Fruit fly (Drosophila melanogaster) whole organism, embryonic: Measurements from ENCODE around the gene Syx13.

Experiments
- B-H2 ChIP-seq: fragments of 200-800 bp; sonication (Bioruptor generic); optimal IDR thresholded peaks from 2 replicates; lab custom pipeline; 2018; ENCODE audit warnings: missing biosample characterization, mild to moderate bottlenecking, missing genetic modification characterization
- C15 ChIP-seq: fragments of 200-800 bp; sonication (Bioruptor generic); IDR thresholded peaks from 3 replicates; pipeline ENCODE4 v1.3.6; 2022; ENCODE audit warnings: missing biosample characterization, missing genetic modification characterization
- CG10654 ChIP-seq: fragments of 200-800 bp; sonication (Bioruptor generic); optimal IDR thresholded peaks from 2 replicates; lab custom pipeline; 2016; ENCODE audit warnings: missing biosample characterization, missing genetic modification characterization
- CG10959 ChIP-seq: fragments of 200-800 bp; sonication (Bioruptor generic); IDR thresholded peaks from 2 replicates; pipeline ENCODE4 v1.3.6; 2022; ENCODE audit warnings: missing biosample characterization, missing genetic modification characterization
- CG11093 ChIP-seq: fragments of 200-800 bp; sonication (Bioruptor generic); IDR thresholded peaks from 3 replicates; pipeline ENCODE4 v1.3.6; 2022; ENCODE audit warnings: missing biosample characterization, missing genetic modification characterization
- CG12391 ChIP-seq: fragments of 200-800 bp; sonication (Bioruptor generic); optimal IDR thresholded peaks from 3 replicates; lab custom pipeline; 2018; ENCODE audit warnings: missing biosample characterization, mild to moderate bottlenecking, missing genetic modification characterization, moderate library complexity
- CG13424 ChIP-seq: fragments of 200-800 bp; sonication (Bioruptor generic); optimal IDR thresholded peaks from 2 replicates; lab custom pipeline; 2019; ENCODE audit warnings: missing biosample characterization, mild to moderate bottlenecking, missing genetic modification characterization, moderate library complexity
- CG14441 ChIP-seq: fragments of 200-800 bp; sonication (Bioruptor generic); IDR thresholded peaks from 2 replicates; pipeline ENCODE4 v1.3.6; 2022; ENCODE audit warnings: missing biosample characterization, missing genetic modification characterization
- CG15269 ChIP-seq: fragments of 200-800 bp; sonication (Bioruptor generic); optimal IDR thresholded peaks from 2 replicates; lab custom pipeline; 2018; ENCODE audit warnings: missing biosample characterization, mild to moderate bottlenecking, missing genetic modification characterization, moderate library complexity
- CG16813 ChIP-seq: fragments of 200-800 bp; sonication (Bioruptor generic); IDR thresholded peaks from 3 replicates; pipeline ENCODE4 v1.3.6; 2022; ENCODE audit warnings: missing biosample characterization, missing genetic modification characterization; ENCODE audit not compliant: partially characterized antibody
- CG17385 ChIP-seq: fragments of 200-800 bp; sonication (Bioruptor generic); optimal IDR thresholded peaks from 3 replicates; lab custom pipeline; 2018; ENCODE audit warnings: missing biosample characterization, mild to moderate bottlenecking, missing genetic modification characterization
- CG18764 ChIP-seq: fragments of 200-800 bp; sonication (Bioruptor generic); optimal IDR thresholded peaks from 3 replicates; lab custom pipeline; 2016; ENCODE audit warnings: missing biosample characterization, missing genetic modification characterization
- CG2129 ChIP-seq: fragments of 200-800 bp; sonication (Bioruptor generic); IDR thresholded peaks from 2 replicates; pipeline ENCODE4 v1.3.6; 2022; ENCODE audit warnings: missing biosample characterization, missing genetic modification characterization; ENCODE audit not compliant: partially characterized antibody
- CG2199 ChIP-seq: fragments of 200-800 bp; sonication (Bioruptor generic); IDR thresholded peaks from 3 replicates; pipeline ENCODE4 v1.3.6; 2022; ENCODE audit warnings: missing biosample characterization, missing genetic modification characterization
- CG30020 ChIP-seq: fragments of 200-800 bp; optimal IDR thresholded peaks from 2 replicates; lab custom pipeline; 2019; ENCODE audit warnings: missing biosample characterization, mild to moderate bottlenecking, missing genetic modification characterization, moderate library complexity
- CG30431 ChIP-seq: fragments of 200-800 bp; sonication (Bioruptor generic); optimal IDR thresholded peaks from 2 replicates; lab custom pipeline; 2017; ENCODE audit warnings: missing biosample characterization, missing genetic modification characterization
- CG3838 ChIP-seq: fragments of 200-800 bp; sonication (Bioruptor generic); optimal IDR thresholded peaks from 3 replicates; lab custom pipeline; 2016; ENCODE audit warnings: missing biosample characterization, missing genetic modification characterization
- CG4820 ChIP-seq: fragments of 200-800 bp; sonication (Bioruptor generic); optimal IDR thresholded peaks from 3 replicates; lab custom pipeline; 2016; ENCODE audit warnings: missing biosample characterization, missing genetic modification characterization
- CG6689 ChIP-seq: fragments of 200-800 bp; sonication (Bioruptor generic); IDR thresholded peaks from 2 replicates; pipeline ENCODE4 v1.3.6; 2022; ENCODE audit warnings: missing biosample characterization, missing genetic modification characterization
- CG8281 ChIP-seq: fragments of 200-800 bp; sonication (Bioruptor generic); optimal IDR thresholded peaks from 2 replicates; lab custom pipeline; 2018; ENCODE audit warnings: missing biosample characterization, mild to moderate bottlenecking, missing genetic modification characterization, moderate library complexity
- CG8765 ChIP-seq: fragments of 200-800 bp; sonication (Bioruptor generic); IDR thresholded peaks from 2 replicates; pipeline ENCODE4 v1.3.6; 2022; ENCODE audit warnings: missing biosample characterization, missing genetic modification characterization
- CkIIα-i1 ChIP-seq: fragments of 200-800 bp; sonication (Bioruptor generic); IDR thresholded peaks from 2 replicates; pipeline ENCODE4 v1.3.6; 2022; ENCODE audit warnings: missing biosample characterization, missing genetic modification characterization
- E2f2 ChIP-seq: fragments of 200-800 bp; sonication (Bioruptor generic); IDR thresholded peaks from 2 replicates; pipeline ENCODE4 v1.3.6; 2022; ENCODE audit warnings: missing biosample characterization, missing genetic modification characterization
- ERR ChIP-seq: fragments of 200-800 bp; sonication (Bioruptor generic); optimal IDR thresholded peaks from 2 replicates; lab custom pipeline; 2016; ENCODE audit warnings: missing biosample characterization, missing genetic modification characterization
- Fer2 ChIP-seq: fragments of 200-800 bp; sonication (Bioruptor generic); optimal IDR thresholded peaks from 2 replicates; lab custom pipeline; 2018; ENCODE audit warnings: missing biosample characterization, mild to moderate bottlenecking, missing genetic modification characterization, moderate library complexity
- Fer3 ChIP-seq: fragments of 200-800 bp; sonication (Bioruptor generic); optimal IDR thresholded peaks from 2 replicates; lab custom pipeline; 2018; ENCODE audit warnings: missing biosample characterization, mild to moderate bottlenecking, missing genetic modification characterization, moderate library complexity
- Gsc ChIP-seq: fragments of 200-800 bp; sonication (Bioruptor generic); IDR thresholded peaks from 2 replicates; pipeline ENCODE4 v1.3.6; 2022; ENCODE audit warnings: missing biosample characterization, missing genetic modification characterization
- Jarid2 ChIP-seq: fragments of 200-800 bp; sonication (Bioruptor generic); optimal IDR thresholded peaks from 3 replicates; lab custom pipeline; 2017; ENCODE audit warnings: mild to moderate bottlenecking, missing biosample characterization, missing genetic modification reagents, missing genetic modification characterization
- Max ChIP-seq: fragments of 200-800 bp; sonication (Bioruptor generic); optimal IDR thresholded peaks from 2 replicates; lab custom pipeline; 2016; ENCODE audit warnings: missing biosample characterization, mild to moderate bottlenecking, missing genetic modification characterization
- Myb ChIP-seq: fragments of 200-800 bp; sonication (Bioruptor generic); optimal IDR thresholded peaks from 2 replicates; lab custom pipeline; 2016; ENCODE audit warnings: missing biosample characterization, missing genetic modification characterization
- NFAT ChIP-seq: fragments of 200-800 bp; sonication (Bioruptor generic); IDR thresholded peaks from 2 replicates; pipeline ENCODE4 v1.3.6; 2022; ENCODE audit warnings: missing biosample characterization, missing genetic modification characterization
- Nf-YB ChIP-seq: fragments of 200-800 bp; sonication (Bioruptor generic); optimal IDR thresholded peaks from 3 replicates; lab custom pipeline; 2019; ENCODE audit warnings: missing biosample characterization, mild to moderate bottlenecking, missing genetic modification characterization, moderate library complexity
- Nf-YC ChIP-seq: fragments of 200-800 bp; optimal IDR thresholded peaks from 3 replicates; lab custom pipeline; 2019; ENCODE audit warnings: missing biosample characterization, mild to moderate bottlenecking, missing genetic modification characterization, moderate library complexity
- Optix ChIP-seq: fragments of 200-800 bp; sonication (Bioruptor generic); IDR thresholded peaks from 3 replicates; pipeline ENCODE4 v1.3.6; 2022; ENCODE audit warnings: missing biosample characterization, missing genetic modification characterization
- Sox102F ChIP-seq: fragments of 200-800 bp; sonication (Bioruptor generic); optimal IDR thresholded peaks from 2 replicates; lab custom pipeline; 2018; ENCODE audit warnings: missing biosample characterization, mild to moderate bottlenecking, missing genetic modification characterization, moderate library complexity
- TFAM ChIP-seq: fragments of 200-800 bp; sonication (Bioruptor generic); optimal IDR thresholded peaks from 2 replicates; lab custom pipeline; 2017; ENCODE audit warnings: missing biosample characterization, missing genetic modification characterization, inconsistent platforms
- Tbp ChIP-seq: fragments of >200 bp; optimal IDR thresholded peaks from 2 replicates; lab custom pipeline; 2018; ENCODE audit warnings: missing biosample characterization, missing genetic modification characterization
- Xrp1 ChIP-seq: fragments of 200-800 bp; sonication (Bioruptor generic); IDR thresholded peaks from 2 replicates; pipeline ENCODE4 v1.3.6; 2022; ENCODE audit warnings: missing biosample characterization, missing genetic modification characterization
- ab ChIP-seq: fragments of 200-800 bp; sonication (Bioruptor generic); optimal IDR thresholded peaks from 2 replicates; lab custom pipeline; 2016; ENCODE audit warnings: missing biosample characterization, missing genetic modification characterization
- ac ChIP-seq: fragments of 200-800 bp; sonication (Bioruptor generic); optimal IDR thresholded peaks from 3 replicates; lab custom pipeline; 2017; ENCODE audit warnings: missing biosample characterization, mild to moderate bottlenecking, missing genetic modification characterization
- corto ChIP-seq: fragments of 200-800 bp; sonication (Bioruptor generic); optimal IDR thresholded peaks from 2 replicates; lab custom pipeline; 2016; ENCODE audit warnings: missing biosample characterization, mild to moderate bottlenecking, missing genetic modification characterization, moderate library complexity
- crol ChIP-seq: fragments of 200-800 bp; sonication (Bioruptor generic); IDR thresholded peaks from 2 replicates; pipeline ENCODE4 v1.3.6; 2022; ENCODE audit warnings: missing biosample characterization, missing genetic modification characterization
- danr ChIP-seq: fragments of 200-800 bp; sonication (Bioruptor generic); IDR thresholded peaks from 2 replicates; pipeline ENCODE4 v1.3.6; 2022; ENCODE audit warnings: missing biosample characterization, missing genetic modification characterization
- dpn ChIP-seq, 2 experiments: fragments of 200-800 bp; sonication (Bioruptor generic); optimal IDR thresholded peaks; 3 replicates each; lab custom pipeline; 2016; ENCODE audit warnings: missing biosample characterization in 2 of 2, missing genetic modification characterization in 2 of 2
- nmo ChIP-seq: fragments of 200-800 bp; sonication (Bioruptor generic); optimal IDR thresholded peaks from 2 replicates; lab custom pipeline; 2018; ENCODE audit warnings: missing biosample characterization, mild to moderate bottlenecking, missing genetic modification characterization, moderate library complexity
- pb ChIP-seq: fragments of 200-800 bp; sonication (Bioruptor generic); optimal IDR thresholded peaks from 3 replicates; lab custom pipeline; 2016; ENCODE audit warnings: missing biosample characterization, missing genetic modification characterization
- pho ChIP-seq: fragments of 200-800 bp; sonication (Bioruptor generic); optimal IDR thresholded peaks from 2 replicates; lab custom pipeline; 2016; ENCODE audit warnings: missing biosample characterization, missing genetic modification characterization
- psq ChIP-seq: fragments of 200-800 bp; sonication (Bioruptor generic); optimal IDR thresholded peaks from 2 replicates; lab custom pipeline; 2017; ENCODE audit warnings: missing biosample characterization, missing genetic modification characterization
- slbo ChIP-seq: fragments of 200-800 bp; sonication (Bioruptor generic); IDR thresholded peaks from 2 replicates; pipeline ENCODE4 v1.3.6; 2022; ENCODE audit warnings: missing biosample characterization, missing genetic modification characterization

The Syx13 gene

dm6 chr3L:13041292-13042067 lies 2.8 kb upstream of the Syx13 start, which contains the start of gene RpS4 (continued):
- TF ChIP-seq E2f2 (GFP tag; lab: Robert Waterston, UW) (peak; percentile 37), Max (GFP tag; lab: Kevin White, UChicago) (peak; percentile 87), ERR (GFP tag; lab: Kevin White, UChicago) (peak; percentile 76), CG17385 (GFP tag; lab: Kevin White, UChicago) (peak; percentile 92), CG11093 (peak; percentile 49; the same call in 2 of the 3 replicates), Nf-YC (peak; percentile 70), Myb (GFP tag; lab: Kevin White, UChicago) (peak; percentile 60), CG6689 (GFP tag; lab: Robert Waterston, UW) (peak; percentile 65), TFAM (GFP tag; lab: Kevin White, UChicago) (peak; percentile 63), CG30431 (GFP tag; lab: Kevin White, UChicago) (peak; percentile 82), crol (GFP tag; lab: Robert Waterston, UW) (peak; percentile 40), ab (GFP tag; lab: Kevin White, UChicago) (peak; percentile 60), Fer3 (tag; lab: Kevin White, UChicago) (peak; percentile 89), Tbp (GFP tag; lab: Kevin White, UChicago) (peak; percentile 70), Gsc (no peak), CG2199 (GFP tag; lab: Robert Waterston, UW) (peak; percentile 86; the same call in 2 of the 3 replicates), psq (peak; percentile 64), NFAT (peak; percentile 92), B-H2 (GFP tag; lab: Kevin White, UChicago) (peak; percentile 98), corto (GFP tag; lab: Kevin White, UChicago) (no peak), CG2129 (GFP tag; lab: Robert Waterston, UW) (no peak), pho (GFP tag; lab: Kevin White, UChicago) (peak; percentile 83), slbo (GFP tag; lab: Robert Waterston, UW) (peak; percentile 89), CG30020 (tag; lab: Kevin White, UChicago) (peak; percentile 50), Jarid2 (GFP tag; lab: Kevin White, UChicago) (peak; percentile 84), Nf-YB (GFP tag; lab: Kevin White, UChicago) (peak; percentile 68), CG4820 (GFP tag; lab: Kevin White, UChicago) (peak; percentile 45), Sox102F (GFP tag; lab: Kevin White, UChicago) (no peak), Optix (GFP tag; lab: Robert Waterston, UW) (peak; percentile 75), CG14441 (GFP tag; lab: Robert Waterston, UW) (peak; percentile 75), CG13424 (peak; percentile 57), CG3838 (peak; percentile 30), CG8765 (peak; percentile 62; the same call in 1 of the 2 replicates), C15 (peak; percentile 84), Fer2 (peak; percentile 81), CG12391 (tag; lab: Kevin White, UChicago) (peak; percentile 80), pb (GFP tag; lab: Kevin White, UChicago) (peak; percentile 92), ac (GFP tag; lab: Kevin White, UChicago) (peak; percentile 92), nmo (GFP tag; lab: Kevin White, UChicago) (peak; percentile 68), danr (peak; percentile 42; the same call in 1 of the 2 replicates), dpn (GFP tag; optimal IDR thresholded peaks at IDR 0.05; lab: Kevin White, UChicago) (peak; percentile 53 to 85), CG16813 (GFP tag; lab: Robert Waterston, UW) (peak; percentile 51), CG10959 (peak; percentile 77), CG18764 (GFP tag; lab: Kevin White, UChicago) (peak; percentile 69), CG8281 (peak; percentile 73), Xrp1 (peak; percentile 36; the same call in 1 of the 2 replicates), CG10654 (GFP tag; lab: Kevin White, UChicago) (peak; percentile 74), CG15269 (tag; lab: Kevin White, UChicago) (peak; percentile 85), CkIIα-i1 (GFP tag; lab: Robert Waterston, UW) (peak; percentile 66)
